Fruit fly (Drosophila melanogaster) whole organism, pupa: ENCODE data around the gene CG33934.

Experiments
- CG10348 ChIP-seq: fragments of 200-800 bp; sonication (Bioruptor generic); IDR thresholded peaks from 2 replicates; pipeline ENCODE4 v1.3.6; 2022; ENCODE audit warnings: missing biosample characterization, missing genetic modification characterization
- CG12605 ChIP-seq: fragments of 200-800 bp; sonication (Bioruptor generic); IDR thresholded peaks from 2 replicates; pipeline ENCODE4 v1.3.6; 2022; ENCODE audit warnings: missing biosample characterization, missing genetic modification characterization
- CG13204 ChIP-seq: fragments of 200-800 bp; sonication (Bioruptor generic); optimal IDR thresholded peaks from 2 replicates; lab custom pipeline; 2018; ENCODE audit warnings: missing biosample characterization, mild to moderate bottlenecking, missing genetic modification characterization, moderate library complexity
- CG14655 ChIP-seq: fragments of 200-800 bp; sonication (Bioruptor generic); optimal IDR thresholded peaks from 3 replicates; lab custom pipeline; 2017; ENCODE audit warnings: mild to moderate bottlenecking, missing biosample characterization, missing genetic modification reagents, missing genetic modification characterization
- CG15710 ChIP-seq: fragments of 200-800 bp; sonication (Bioruptor generic); optimal IDR thresholded peaks from 2 replicates; lab custom pipeline; 2018; ENCODE audit warnings: missing biosample characterization, mild to moderate bottlenecking, missing genetic modification characterization, moderate library complexity
- CG17806 ChIP-seq: fragments of 200-800 bp; sonication (Bioruptor generic); optimal IDR thresholded peaks from 2 replicates; lab custom pipeline; 2018; ENCODE audit warnings: missing biosample characterization, mild to moderate bottlenecking, missing genetic modification characterization, moderate library complexity
- CG32121 ChIP-seq: fragments of 200-800 bp; sonication (Bioruptor generic); IDR thresholded peaks from 2 replicates; pipeline ENCODE4 v1.3.6; 2022; ENCODE audit warnings: missing biosample characterization, missing genetic modification characterization
- CG34367 ChIP-seq: fragments of 200-800 bp; sonication (Bioruptor generic); optimal IDR thresholded peaks from 2 replicates; lab custom pipeline; 2018; ENCODE audit warnings: missing biosample characterization, mild to moderate bottlenecking, missing genetic modification characterization
- CG4496 ChIP-seq: fragments of 200-800 bp; sonication (Bioruptor generic); IDR thresholded peaks from 3 replicates; pipeline ENCODE4 v1.3.6; 2022; ENCODE audit warnings: missing biosample characterization, missing genetic modification characterization
- CG8159 ChIP-seq: fragments of 200-800 bp; sonication (Bioruptor generic); optimal IDR thresholded peaks from 3 replicates; lab custom pipeline; 2018; ENCODE audit warnings: missing biosample characterization, mild to moderate bottlenecking, missing genetic modification characterization, moderate library complexity
- CG8301 ChIP-seq: fragments of 200-800 bp; sonication (Bioruptor generic); optimal IDR thresholded peaks from 2 replicates; lab custom pipeline; 2018; ENCODE audit warnings: missing biosample characterization, mild to moderate bottlenecking, missing genetic modification characterization
- CG9948 ChIP-seq: fragments of 200-800 bp; sonication (Bioruptor generic); optimal IDR thresholded peaks from 2 replicates; lab custom pipeline; 2018; ENCODE audit warnings: missing biosample characterization, mild to moderate bottlenecking, missing genetic modification characterization, moderate library complexity
- D1 ChIP-seq: fragments of 200-800 bp; sonication (Bioruptor generic); optimal IDR thresholded peaks from 2 replicates; lab custom pipeline; 2018; ENCODE audit warnings: missing biosample characterization, mild to moderate bottlenecking, missing genetic modification characterization, moderate library complexity
- EcR ChIP-seq: fragments of 200-800 bp; sonication (Bioruptor generic); optimal IDR thresholded peaks from 3 replicates; lab custom pipeline; 2019; ENCODE audit warnings: missing biosample characterization, missing genetic modification characterization, mild to moderate bottlenecking, moderate library complexity, missing genetic modification reagents
- Ets98B ChIP-seq: fragments of 200-800 bp; sonication (Bioruptor generic); IDR thresholded peaks from 2 replicates; pipeline ENCODE4 v1.3.6; 2022; ENCODE audit warnings: missing biosample characterization, missing genetic modification characterization
- Pif1A ChIP-seq: fragments of 200-800 bp; sonication (Bioruptor generic); optimal IDR thresholded peaks from 3 replicates; lab custom pipeline; 2016; ENCODE audit warnings: missing biosample characterization, missing genetic modification characterization
- Pif1B ChIP-seq: fragments of 200-800 bp; sonication (Bioruptor generic); optimal IDR thresholded peaks from 3 replicates; lab custom pipeline; 2016; ENCODE audit warnings: missing biosample characterization, missing genetic modification characterization
- Snoo ChIP-seq: fragments of 200-800 bp; sonication (Bioruptor generic); optimal IDR thresholded peaks from 3 replicates; lab custom pipeline; 2017; ENCODE audit warnings: missing biosample characterization, mild to moderate bottlenecking, missing genetic modification characterization, inconsistent platforms
- fd96Ca ChIP-seq: fragments of 200-800 bp; sonication (Bioruptor generic); IDR thresholded peaks from 3 replicates; pipeline ENCODE4 v1.3.6; 2022; ENCODE audit warnings: missing biosample characterization, missing genetic modification characterization
- gl ChIP-seq: fragments of 200-800 bp; sonication (Bioruptor generic); optimal IDR thresholded peaks from 2 replicates; lab custom pipeline; 2018; ENCODE audit warnings: missing biosample characterization, mild to moderate bottlenecking, missing genetic modification characterization
- rn ChIP-seq: fragments of 200-800 bp; sonication (Bioruptor generic); IDR thresholded peaks from 2 replicates; pipeline ENCODE4 v1.3.6; 2022; ENCODE audit warnings: missing biosample characterization, missing genetic modification characterization

CG33934 gene

dm6 chr3R:20042457-20042856, at the start of gene CG33934, which contains the start of gene Indy-2:
CG33934 (plus strand) TSS chr3R:20042757.
Indy-2 (plus strand) TSS chr3R:20042757.
- TF ChIP-seq CG17806 (tag; lab: Kevin White, UChicago) = no peak
- TF ChIP-seq Ets98B (GFP tag; lab: Robert Waterston, UW) = no peak
- no peak for TF ChIP-seq Pif1A (GFP tag; lab: Kevin White, UChicago)
- no peak for TF ChIP-seq fd96Ca (GFP tag; lab: Robert Waterston, UW)
- no peak for TF ChIP-seq CG32121
- TF ChIP-seq CG8301 (tag; lab: Kevin White, UChicago) = no peak
- no peak for TF ChIP-seq EcR (GFP tag; lab: Kevin White, UChicago)
- TF ChIP-seq CG15710 (tag; lab: Kevin White, UChicago) = no peak
- no peak for TF ChIP-seq Snoo (tag; lab: Kevin White, UChicago)
- TF ChIP-seq Pif1B = no peak
- TF ChIP-seq CG8159 (tag; lab: Kevin White, UChicago) = no peak
- no peak for TF ChIP-seq gl (tag; lab: Kevin White, UChicago)
- TF ChIP-seq CG13204 (GFP tag; lab: Kevin White, UChicago) = no peak
- TF ChIP-seq CG12605 = no peak
- no peak for TF ChIP-seq CG34367 (tag; lab: Kevin White, UChicago)
- no peak for TF ChIP-seq CG14655 (GFP tag; lab: Kevin White, UChicago)
- TF ChIP-seq CG10348 (GFP tag; lab: Robert Waterston, UW) = no peak

- TF ChIP-seq CG32121 (no peak), EcR (GFP tag; lab: Kevin White, UChicago) (no peak), CG8159 (tag; lab: Kevin White, UChicago) (no peak), CG10348 (GFP tag; lab: Robert Waterston, UW) (no peak), CG4496 (GFP tag; lab: Robert Waterston, UW) (no peak), CG14655 (GFP tag; lab: Kevin White, UChicago) (no peak)
- TF ChIP-seq, all 21 proteins: peak for 0
Measured at dm6 chr3R:19995408-19995807, 47.1 kb upstream of the CG33934 start.

- peak; percentile 69 for TF ChIP-seq CG14655 (GFP tag; lab: Kevin White, UChicago)
- TF ChIP-seq Ets98B (GFP tag; lab: Robert Waterston, UW) = no peak
- no peak for TF ChIP-seq CG17806 (tag; lab: Kevin White, UChicago)
- TF ChIP-seq fd96Ca (GFP tag; lab: Robert Waterston, UW) = no peak
- TF ChIP-seq EcR (GFP tag; lab: Kevin White, UChicago) = no peak
- no peak for TF ChIP-seq Snoo (tag; lab: Kevin White, UChicago)
- TF ChIP-seq CG9948 (tag; lab: Kevin White, UChicago) = no peak
- TF ChIP-seq rn (GFP tag; lab: Robert Waterston, UW) = no peak
- no peak for TF ChIP-seq CG10348 (GFP tag; lab: Robert Waterston, UW)
- no peak for TF ChIP-seq CG34367 (tag; lab: Kevin White, UChicago)
- peak; percentile 36; the same call in 1 of the 2 replicates for TF ChIP-seq CG32121
- no peak for TF ChIP-seq CG15710 (tag; lab: Kevin White, UChicago)
- no peak for TF ChIP-seq D1 (tag; lab: Kevin White, UChicago)
- TF ChIP-seq CG8301 (tag; lab: Kevin White, UChicago) = peak; percentile 60
- TF ChIP-seq CG13204 (GFP tag; lab: Kevin White, UChicago) = no peak
- no peak for TF ChIP-seq gl (tag; lab: Kevin White, UChicago)
- TF ChIP-seq CG8159 (tag; lab: Kevin White, UChicago) = peak; percentile 9
- TF ChIP-seq CG12605 = no peak
- TF ChIP-seq Pif1A (GFP tag; lab: Kevin White, UChicago) = peak; percentile 33
- peak; percentile 30; the same call in 1 of the 3 replicates for TF ChIP-seq CG4496 (GFP tag; lab: Robert Waterston, UW)
- no peak for TF ChIP-seq Pif1B
Measured at dm6 chr3R:19996433-19996832, 46.1 kb upstream of the CG33934 start.

- TF ChIP-seq CG17806 (tag; lab: Kevin White, UChicago) (no peak), gl (tag; lab: Kevin White, UChicago) (no peak), CG15710 (tag; lab: Kevin White, UChicago) (no peak), Snoo (tag; lab: Kevin White, UChicago) (no peak), EcR (GFP tag; lab: Kevin White, UChicago) (no peak), CG10348 (GFP tag; lab: Robert Waterston, UW) (no peak), CG13204 (GFP tag; lab: Kevin White, UChicago) (no peak), Ets98B (GFP tag; lab: Robert Waterston, UW) (no peak), CG34367 (tag; lab: Kevin White, UChicago) (no peak), fd96Ca (GFP tag; lab: Robert Waterston, UW) (no peak), Pif1B (no peak), CG4496 (GFP tag; lab: Robert Waterston, UW) (no peak), CG14655 (GFP tag; lab: Kevin White, UChicago) (no peak), CG8159 (tag; lab: Kevin White, UChicago) (no peak)
Measured at dm6 chr3R:19997526-19998070, 45.0 kb upstream of the CG33934 start.

- TF ChIP-seq CG17806 (tag; lab: Kevin White, UChicago) = peak; percentile 72
- TF ChIP-seq Ets98B (GFP tag; lab: Robert Waterston, UW) = peak; percentile 71
- peak; percentile 63 for TF ChIP-seq CG8159 (tag; lab: Kevin White, UChicago)
- peak; percentile 49 for TF ChIP-seq Pif1B
- TF ChIP-seq CG12605 = peak; percentile 54
- TF ChIP-seq gl (tag; lab: Kevin White, UChicago) = peak; percentile 29
- no peak for TF ChIP-seq EcR (GFP tag; lab: Kevin White, UChicago)
- TF ChIP-seq CG13204 (GFP tag; lab: Kevin White, UChicago) = peak; percentile 23
- peak; percentile 23 for TF ChIP-seq Snoo (tag; lab: Kevin White, UChicago)
- TF ChIP-seq CG34367 (tag; lab: Kevin White, UChicago) = peak; percentile 72
- TF ChIP-seq Pif1A (GFP tag; lab: Kevin White, UChicago) = peak; percentile 69
- peak; percentile 72 for TF ChIP-seq CG8301 (tag; lab: Kevin White, UChicago)
- TF ChIP-seq CG9948 (tag; lab: Kevin White, UChicago) = peak; percentile 66
- TF ChIP-seq rn (GFP tag; lab: Robert Waterston, UW) = 0 out of 2 replicates have a peak, but pooled peaks have one; percentile 30
- peak; percentile 69 for TF ChIP-seq CG15710 (tag; lab: Kevin White, UChicago)
- no peak for TF ChIP-seq CG10348 (GFP tag; lab: Robert Waterston, UW)
- TF ChIP-seq CG4496 (GFP tag; lab: Robert Waterston, UW) = peak; percentile 89
- TF ChIP-seq fd96Ca (GFP tag; lab: Robert Waterston, UW) = peak; percentile 83; the same call in 2 of the 3 replicates
- TF ChIP-seq CG14655 (GFP tag; lab: Kevin White, UChicago) = peak; percentile 80
- no peak for TF ChIP-seq D1 (tag; lab: Kevin White, UChicago)
- TF ChIP-seq CG32121 = peak; percentile 47; the same call in 1 of the 2 replicates
Measured at dm6 chr3R:19998418-19998817, 44.1 kb upstream of the CG33934 start.
